Worm (Caenorhabditis elegans) whole organism, midembryonic: Measurements from ENCODE around the gene H20J04.1.

Experiments used
- T22C8.4 ChIP-seq: fragments of 200-800 bp; sonication (Bioruptor generic); IDR thresholded peaks from 2 replicates; pipeline ENCODE4 v1.3.6; 2022; ENCODE audit warnings: missing genetic modification characterization, missing compliant biosample characterization
- cog-1 ChIP-seq: sonication (generic microtip); optimal IDR thresholded peaks from 2 replicates; lab custom pipeline; 2016; ENCODE audit warnings: missing genetic modification characterization, missing compliant biosample characterization
- flt-1 ChIP-seq: fragments of 200-800 bp; sonication (Bioruptor generic); IDR thresholded peaks from 2 replicates; pipeline ENCODE4 v1.3.6; 2022; ENCODE audit warnings: missing genetic modification characterization, missing compliant biosample characterization
- klf-2 ChIP-seq: fragments of 200-800 bp; sonication (Bioruptor generic); conservative IDR thresholded peaks from 2 replicates; pipeline ENCODE4 v1.3.6; 2022; ENCODE audit warnings: missing genetic modification reagents, missing genetic modification characterization, missing compliant biosample characterization
- med-1 ChIP-seq: sonication (generic microtip); optimal IDR thresholded peaks from 2 replicates; lab custom pipeline; 2017; ENCODE audit warnings: missing genetic modification characterization, mild to moderate bottlenecking, missing compliant biosample characterization, antibody characterized with exemption, missing genetic modification reagents; ENCODE audit not compliant: insufficient read depth
- ref-1 ChIP-seq: fragments of 200-800 bp; sonication (Bioruptor generic); conservative IDR thresholded peaks from 2 replicates; pipeline ENCODE4 v1.3.6; 2022; ENCODE audit warnings: missing genetic modification reagents, missing genetic modification characterization, missing compliant biosample characterization
- tab-1 ChIP-seq: fragments of 200-800 bp; sonication (Bioruptor generic); IDR thresholded peaks from 2 replicates; pipeline ENCODE4 v1.3.6; 2022; ENCODE audit warnings: missing genetic modification characterization, missing compliant biosample characterization
- ztf-23 ChIP-seq: fragments of 200-800 bp; sonication (Bioruptor generic); IDR thresholded peaks from 2 replicates; pipeline ENCODE4 v1.3.6; 2022; ENCODE audit warnings: missing genetic modification reagents, missing genetic modification characterization, missing compliant biosample characterization
- ztf-29 ChIP-seq: fragments of 200-800 bp; sonication (Bioruptor generic); IDR thresholded peaks from 2 replicates; pipeline ENCODE4 v1.3.6; 2022; ENCODE audit warnings: missing genetic modification reagents, missing genetic modification characterization, missing compliant biosample characterization

The H20J04.1 gene

ce11 chrII:4355217-4355616 is at the start of gene H20J04.1, which contains the start of gene H20J04.7:
Gene H20J04.1 (plus strand): TSS chrII:4355613.
Gene H20J04.7 (minus strand): TSS chrII:4355317.
- TF ChIP-seq ztf-29 (GFP tag; lab: Robert Waterston, UW) (no peak), tab-1 (GFP tag; lab: Robert Waterston, UW) (no peak), med-1 (GFP tag; lab: Kevin White, UChicago) (no peak), klf-2 (no peak), cog-1 (tag; lab: Kevin White, UChicago) (no peak), ztf-23 (GFP tag; lab: Robert Waterston, UW) (no peak), T22C8.4 (GFP tag; lab: Robert Waterston, UW) (no peak), ref-1 (GFP tag; lab: Robert Waterston, UW) (no peak), flt-1 (GFP tag; lab: Robert Waterston, UW) (no peak)

- TF ChIP-seq ztf-29 (GFP tag; lab: Robert Waterston, UW) (no peak), ref-1 (GFP tag; lab: Robert Waterston, UW) (no peak), T22C8.4 (GFP tag; lab: Robert Waterston, UW) (no peak), klf-2 (no peak), tab-1 (GFP tag; lab: Robert Waterston, UW) (no peak), med-1 (GFP tag; lab: Kevin White, UChicago) (no peak), ztf-23 (GFP tag; lab: Robert Waterston, UW) (no peak), cog-1 (tag; lab: Kevin White, UChicago) (no peak), flt-1 (GFP tag; lab: Robert Waterston, UW) (no peak)
Measured at ce11 chrII:4306921-4307630, 48.3 kb upstream of the H20J04.1 start, which contains the start of gene Y52E8A.3. Gene Y52E8A.3 (minus strand): TSS chrII:4306971.

- TF ChIP-seq ztf-23 (GFP tag; lab: Robert Waterston, UW) = 0 out of 2 replicates have a peak, but pooled peaks have one; percentile 11
Measured at ce11 chrII:4309112-4309511, 46.3 kb upstream of the H20J04.1 start.

- TF ChIP-seq ref-1 (GFP tag; lab: Robert Waterston, UW) (no peak), T22C8.4 (GFP tag; lab: Robert Waterston, UW) (no peak), ztf-29 (GFP tag; lab: Robert Waterston, UW) (no peak), med-1 (GFP tag; lab: Kevin White, UChicago) (no peak), klf-2 (no peak), cog-1 (tag; lab: Kevin White, UChicago) (no peak), tab-1 (GFP tag; lab: Robert Waterston, UW) (no peak), flt-1 (GFP tag; lab: Robert Waterston, UW) (no peak), ztf-23 (GFP tag; lab: Robert Waterston, UW) (no peak)
Measured at ce11 chrII:4312115-4312514, 43.3 kb upstream of the H20J04.1 start, which contains the start of gene plep-1. Gene plep-1 (minus strand): TSS chrII:4312215.

- TF ChIP-seq flt-1 (GFP tag; lab: Robert Waterston, UW) (no peak), tab-1 (GFP tag; lab: Robert Waterston, UW) (no peak), klf-2 (no peak), ref-1 (GFP tag; lab: Robert Waterston, UW) (no peak), T22C8.4 (GFP tag; lab: Robert Waterston, UW) (no peak), ztf-29 (GFP tag; lab: Robert Waterston, UW) (no peak), ztf-23 (GFP tag; lab: Robert Waterston, UW) (no peak), cog-1 (tag; lab: Kevin White, UChicago) (no peak), med-1 (GFP tag; lab: Kevin White, UChicago) (no peak)
Measured at ce11 chrII:4316011-4316410, 39.4 kb upstream of the H20J04.1 start, which contains the start of gene srw-40. Gene srw-40 (minus strand): TSS chrII:4316111.

ce11 chrII:4319537-4320019 is 35.8 kb upstream of the H20J04.1 start, which contains the start of gene Y52E8A.6:
Gene Y52E8A.6 (minus strand): TSS chrII:4319969.
- no peak for TF ChIP-seq klf-2
- TF ChIP-seq ztf-29 (GFP tag; lab: Robert Waterston, UW) = no peak
- no peak for TF ChIP-seq ref-1 (GFP tag; lab: Robert Waterston, UW)
- no peak for TF ChIP-seq med-1 (GFP tag; lab: Kevin White, UChicago)
- TF ChIP-seq flt-1 (GFP tag; lab: Robert Waterston, UW) = no peak
- TF ChIP-seq tab-1 (GFP tag; lab: Robert Waterston, UW) = no peak
- no peak for TF ChIP-seq T22C8.4 (GFP tag; lab: Robert Waterston, UW)
- TF ChIP-seq ztf-23 (GFP tag; lab: Robert Waterston, UW) = no peak
- no peak for TF ChIP-seq cog-1 (tag; lab: Kevin White, UChicago)

- TF ChIP-seq ztf-23 (GFP tag; lab: Robert Waterston, UW) = no peak
- no peak for TF ChIP-seq klf-2
- TF ChIP-seq T22C8.4 (GFP tag; lab: Robert Waterston, UW) = no peak
- TF ChIP-seq tab-1 (GFP tag; lab: Robert Waterston, UW) = no peak
- TF ChIP-seq cog-1 (tag; lab: Kevin White, UChicago) = no peak
- no peak for TF ChIP-seq med-1 (GFP tag; lab: Kevin White, UChicago)
- no peak for TF ChIP-seq flt-1 (GFP tag; lab: Robert Waterston, UW)
- TF ChIP-seq ztf-29 (GFP tag; lab: Robert Waterston, UW) = no peak
- no peak for TF ChIP-seq ref-1 (GFP tag; lab: Robert Waterston, UW)
Measured at ce11 chrII:4320455-4320854, 35.0 kb upstream of the H20J04.1 start, which contains the start of gene Y52E8A.2. Gene Y52E8A.2 (plus strand): TSS chrII:4320836.

ce11 chrII:4321766-4322165 is 33.6 kb upstream of the H20J04.1 start, which contains the start of gene Y52E8A.1:
Gene Y52E8A.1 (plus strand): TSS chrII:4322066.
- TF ChIP-seq ztf-23 (GFP tag; lab: Robert Waterston, UW) = no peak
- TF ChIP-seq ref-1 (GFP tag; lab: Robert Waterston, UW) = no peak
- TF ChIP-seq ztf-29 (GFP tag; lab: Robert Waterston, UW) = no peak
- TF ChIP-seq flt-1 (GFP tag; lab: Robert Waterston, UW) = no peak
- TF ChIP-seq cog-1 (tag; lab: Kevin White, UChicago) = no peak
- TF ChIP-seq tab-1 (GFP tag; lab: Robert Waterston, UW) = no peak
